Worm (Caenorhabditis elegans) whole organism, late embryonic: ENCODE results near the gene mrpl-37.

Experiments
- C08G9.2 ChIP-seq: sonication (generic microtip); optimal IDR thresholded peaks from 2 replicates; lab custom pipeline; 2016; ENCODE audit warnings: mild to moderate bottlenecking, missing genetic modification characterization, moderate library complexity, missing compliant biosample characterization
- C38D4.7 ChIP-seq: fragments of 200-800 bp; sonication (Bioruptor generic); optimal IDR thresholded peaks from 2 replicates; lab custom pipeline; 2018; ENCODE audit warnings: mild to moderate bottlenecking, missing genetic modification characterization, moderate library complexity, missing compliant biosample characterization
- F13H6.1 ChIP-seq: sonication (generic microtip); optimal IDR thresholded peaks from 2 replicates; lab custom pipeline; 2016; ENCODE audit warnings: missing genetic modification characterization, missing compliant biosample characterization
- K09A11.1 ChIP-seq: sonication (generic microtip); optimal IDR thresholded peaks from 2 replicates; lab custom pipeline; 2017; ENCODE audit warnings: antibody characterized with exemption, mild to moderate bottlenecking, missing genetic modification characterization, missing compliant biosample characterization; ENCODE audit not compliant: insufficient read depth
- T23F11.4 ChIP-seq: fragments of 200-800 bp; sonication (Bioruptor generic); optimal IDR thresholded peaks from 2 replicates; lab custom pipeline; 2018; ENCODE audit warnings: mild to moderate bottlenecking, missing genetic modification characterization, missing compliant biosample characterization
- Y22D7AL.16 ChIP-seq: sonication (generic microtip); optimal IDR thresholded peaks from 2 replicates; lab custom pipeline; 2016; ENCODE audit warnings: missing genetic modification characterization, missing compliant biosample characterization
- ama-1 ChIP-seq: fragments of 150-350 bp; optimal IDR thresholded peaks from 2 replicates; lab custom pipeline; 2014
- ceh-2 ChIP-seq: sonication (generic microtip); optimal IDR thresholded peaks from 2 replicates; lab custom pipeline; 2016; ENCODE audit warnings: missing genotype, missing genetic modification characterization, missing compliant biosample characterization
- ceh-22 ChIP-seq: sonication (generic microtip); optimal IDR thresholded peaks from 2 replicates; lab custom pipeline; 2017; ENCODE audit warnings: missing biosample characterization, missing genetic modification characterization
- ceh-24 ChIP-seq: sonication (generic microtip); optimal IDR thresholded peaks from 2 replicates; lab custom pipeline; 2016; ENCODE audit warnings: mild to moderate bottlenecking, missing genetic modification characterization, missing compliant biosample characterization
- ceh-31 ChIP-seq: sonication (generic microtip); optimal IDR thresholded peaks from 2 replicates; lab custom pipeline; 2016; ENCODE audit warnings: missing genetic modification characterization, missing compliant biosample characterization
- ceh-45 ChIP-seq: fragments of 200-800 bp; sonication (Bioruptor generic); IDR thresholded peaks from 2 replicates; pipeline ENCODE4 v1.3.6; 2022; ENCODE audit warnings: missing genetic modification reagents, missing genetic modification characterization, missing compliant biosample characterization
- ceh-48 ChIP-seq: sonication (generic microtip); optimal IDR thresholded peaks from 2 replicates; lab custom pipeline; 2016; ENCODE audit warnings: missing genetic modification characterization, inconsistent platforms, missing compliant biosample characterization
- ceh-6 ChIP-seq: fragments of 200-800 bp; sonication (Bioruptor generic); optimal IDR thresholded peaks from 2 replicates; lab custom pipeline; 2018; ENCODE audit warnings: mild to moderate bottlenecking, missing genetic modification characterization, missing compliant biosample characterization
- ceh-9 ChIP-seq: sonication (generic microtip); optimal IDR thresholded peaks from 2 replicates; lab custom pipeline; 2016; ENCODE audit warnings: mild to moderate bottlenecking, missing genetic modification characterization, inconsistent platforms, missing compliant biosample characterization
- dmd-4 ChIP-seq: sonication (generic microtip); optimal IDR thresholded peaks from 2 replicates; lab custom pipeline; 2016; ENCODE audit warnings: borderline replicate concordance, missing genetic modification characterization, missing compliant biosample characterization
- elt-4 ChIP-seq: sonication (generic microtip); optimal IDR thresholded peaks from 2 replicates; lab custom pipeline; 2016; ENCODE audit warnings: missing genetic modification characterization, missing compliant biosample characterization
- ets-4 ChIP-seq: sonication (generic microtip); optimal IDR thresholded peaks from 2 replicates; lab custom pipeline; 2016; ENCODE audit warnings: missing genetic modification characterization, missing compliant biosample characterization
- fkh-10 ChIP-seq: fragments of 150-350 bp; optimal IDR thresholded peaks from 2 replicates; lab custom pipeline; 2014; ENCODE audit warnings: missing biosample characterization, missing genetic modification reagents, missing genetic modification characterization
- gmeb-2 ChIP-seq: sonication (generic microtip); optimal IDR thresholded peaks from 2 replicates; lab custom pipeline; 2016; ENCODE audit warnings: missing genetic modification characterization, inconsistent platforms, missing compliant biosample characterization
- hlh-30 ChIP-seq: sonication (generic microtip); optimal IDR thresholded peaks from 2 replicates; lab custom pipeline; 2017; ENCODE audit warnings: antibody characterized with exemption, missing genetic modification characterization, missing compliant biosample characterization; ENCODE audit not compliant: insufficient read depth
- hlh-8 ChIP-seq: sonication (generic microtip); optimal IDR thresholded peaks from 2 replicates; lab custom pipeline; 2016; ENCODE audit warnings: missing genotype, missing genetic modification characterization, missing compliant biosample characterization
- madf-2 ChIP-seq: sonication (generic microtip); optimal IDR thresholded peaks from 2 replicates; lab custom pipeline; 2017; ENCODE audit warnings: missing genetic modification characterization, missing compliant biosample characterization
- mec-3 ChIP-seq: sonication (generic microtip); optimal IDR thresholded peaks from 2 replicates; lab custom pipeline; 2016; ENCODE audit warnings: borderline replicate concordance, missing genetic modification characterization, missing compliant biosample characterization
- nfya-1 ChIP-seq: sonication (generic microtip); optimal IDR thresholded peaks from 2 replicates; lab custom pipeline; 2017; ENCODE audit warnings: missing genetic modification characterization, mild to moderate bottlenecking, missing compliant biosample characterization, antibody characterized with exemption, moderate library complexity
- nhr-11 ChIP-seq: fragments of 150-350 bp; optimal IDR thresholded peaks from 2 replicates; lab custom pipeline; 2014; ENCODE audit warnings: missing biosample characterization, missing genetic modification characterization
- nhr-232 ChIP-seq: sonication (generic microtip); optimal IDR thresholded peaks from 2 replicates; lab custom pipeline; 2016; ENCODE audit warnings: missing genetic modification characterization, missing compliant biosample characterization
- pha-2 ChIP-seq: sonication (generic microtip); optimal IDR thresholded peaks from 2 replicates; lab custom pipeline; 2017; ENCODE audit warnings: mild to moderate bottlenecking, missing genetic modification characterization, missing compliant biosample characterization
- pqm-1 ChIP-seq: sonication (generic microtip); optimal IDR thresholded peaks from 2 replicates; lab custom pipeline; 2016; ENCODE audit warnings: missing genetic modification characterization, missing compliant biosample characterization
- ref-2 ChIP-seq: sonication (generic microtip); optimal IDR thresholded peaks from 2 replicates; lab custom pipeline; 2016; ENCODE audit warnings: missing genetic modification characterization, missing compliant biosample characterization
- rnt-1 ChIP-seq: sonication (generic microtip); optimal IDR thresholded peaks from 2 replicates; lab custom pipeline; 2016; ENCODE audit warnings: missing genetic modification characterization, missing compliant biosample characterization
- sdc-2 ChIP-seq: sonication (generic microtip); optimal IDR thresholded peaks from 2 replicates; lab custom pipeline; 2016; ENCODE audit warnings: missing genotype, missing genetic modification characterization, missing compliant biosample characterization
- sox-2 ChIP-seq: fragments of 200-800 bp; sonication (Bioruptor generic); IDR thresholded peaks from 2 replicates; pipeline ENCODE4 v1.3.6; 2022; ENCODE audit warnings: missing genetic modification reagents, missing genetic modification characterization, missing compliant biosample characterization
- sox-4 ChIP-seq: sonication (generic microtip); optimal IDR thresholded peaks from 2 replicates; lab custom pipeline; 2017; ENCODE audit warnings: mild to moderate bottlenecking, missing genetic modification characterization, inconsistent platforms, missing compliant biosample characterization
- syd-9 ChIP-seq: sonication (generic microtip); optimal IDR thresholded peaks from 2 replicates; lab custom pipeline; 2016; ENCODE audit warnings: mild to moderate bottlenecking, missing genetic modification characterization, moderate library complexity, missing compliant biosample characterization
- tbx-2 ChIP-seq: sonication (generic microtip); optimal IDR thresholded peaks from 2 replicates; lab custom pipeline; 2016; ENCODE audit warnings: missing genetic modification characterization, missing compliant biosample characterization
- unc-86 ChIP-seq: sonication (generic microtip); optimal IDR thresholded peaks from 2 replicates; lab custom pipeline; 2016; ENCODE audit warnings: missing genetic modification characterization, missing compliant biosample characterization

The mrpl-37 gene

DNA sequence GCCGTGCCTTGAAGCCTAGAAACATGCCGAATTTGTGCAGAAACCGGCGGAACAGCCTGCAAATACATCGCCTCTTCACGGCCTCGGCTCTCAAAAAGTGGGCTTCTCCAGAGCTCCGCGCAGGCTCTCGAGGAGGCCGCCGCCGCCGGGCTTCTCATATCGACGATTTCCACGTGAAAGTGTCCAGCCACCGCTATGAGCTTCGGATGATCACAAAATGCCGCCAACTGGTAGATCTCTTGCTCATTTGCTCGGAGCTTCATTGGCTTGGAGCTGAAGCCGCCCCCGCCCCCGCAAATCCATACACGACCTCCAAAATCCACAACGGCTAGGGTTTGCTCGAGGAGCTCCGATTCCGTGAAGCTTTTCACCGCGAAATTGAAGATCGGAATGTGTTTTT, 14.3 kb downstream of the mrpl-37 start:
- no peak for TF ChIP-seq ceh-31
- peak; percentile 80 for TF ChIP-seq mec-3 (tag; lab: Kevin White, UChicago)

DNA sequence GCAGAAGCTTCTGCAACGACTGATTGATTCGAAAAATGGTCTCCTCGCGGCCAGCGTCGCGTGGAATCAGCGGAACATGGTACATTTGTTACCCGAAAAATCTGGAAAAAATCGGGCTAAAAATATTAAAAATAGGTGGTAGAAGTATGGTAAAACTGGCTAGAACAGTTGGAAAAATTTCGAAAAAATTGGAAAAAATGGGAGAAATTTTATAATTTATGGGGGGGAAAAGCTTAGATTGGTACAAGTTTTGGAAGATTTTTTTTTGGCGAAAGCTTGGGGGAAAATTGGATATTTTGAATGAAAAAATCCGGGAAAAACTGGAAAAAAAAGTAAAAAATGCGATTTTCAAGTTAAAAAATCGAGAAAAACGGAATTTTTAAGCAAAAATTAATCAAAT, 27.3 kb downstream of the mrpl-37 start, which contains the start of gene ddl-2:
Gene ddl-2, minus strand, starts transcription at position 101 of the 400 bp plus-strand sequence.
- TF ChIP-seq ceh-45 (no peak), C08G9.2 (tag; lab: Kevin White, UChicago) (no peak), Y22D7AL.16 (no peak), fkh-10 (GFP tag; lab: Kevin White, UChicago) (no peak), ets-4 (tag; lab: Kevin White, UChicago) (no peak), ceh-2 (no peak), syd-9 (tag; lab: Kevin White, UChicago) (no peak), nfya-1 (tag; lab: Kevin White, UChicago) (no peak), sdc-2 (no peak), nhr-232 (tag; lab: Kevin White, UChicago) (no peak), elt-4 (tag; lab: Kevin White, UChicago) (no peak)

DNA sequence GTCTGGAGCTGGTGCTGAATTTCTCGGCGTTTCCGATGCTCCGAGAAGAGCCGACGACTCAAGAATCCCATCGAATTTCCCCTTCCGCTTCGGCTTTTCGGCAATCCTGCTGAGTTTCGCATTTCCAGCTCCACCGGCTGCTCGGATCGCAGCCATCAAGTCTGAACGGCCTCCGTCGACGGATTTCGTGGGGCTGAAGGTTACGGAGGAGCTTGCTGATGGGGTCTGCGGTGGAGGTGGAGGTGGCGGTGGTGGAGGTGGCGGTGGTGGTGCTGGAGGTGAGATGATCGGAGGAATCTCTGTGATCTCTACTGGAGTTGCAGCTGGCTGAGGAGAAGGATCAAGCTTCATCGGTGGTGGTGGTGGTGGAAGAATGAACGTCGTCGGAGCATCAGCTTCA, 31.9 kb downstream of the mrpl-37 start:
- TF ChIP-seq ceh-22 (tag; lab: Kevin White, UChicago) (no peak), T23F11.4 (GFP tag; lab: Kevin White, UChicago) (no peak), gmeb-2 (tag; lab: Kevin White, UChicago) (no peak), tbx-2 (tag; lab: Kevin White, UChicago) (no peak), sox-2 (no peak), rnt-1 (tag; lab: Kevin White, UChicago) (no peak), hlh-8 (no peak), mec-3 (tag; lab: Kevin White, UChicago) (no peak), ceh-48 (tag; lab: Kevin White, UChicago) (no peak), fkh-10 (GFP tag; lab: Kevin White, UChicago) (no peak)

DNA sequence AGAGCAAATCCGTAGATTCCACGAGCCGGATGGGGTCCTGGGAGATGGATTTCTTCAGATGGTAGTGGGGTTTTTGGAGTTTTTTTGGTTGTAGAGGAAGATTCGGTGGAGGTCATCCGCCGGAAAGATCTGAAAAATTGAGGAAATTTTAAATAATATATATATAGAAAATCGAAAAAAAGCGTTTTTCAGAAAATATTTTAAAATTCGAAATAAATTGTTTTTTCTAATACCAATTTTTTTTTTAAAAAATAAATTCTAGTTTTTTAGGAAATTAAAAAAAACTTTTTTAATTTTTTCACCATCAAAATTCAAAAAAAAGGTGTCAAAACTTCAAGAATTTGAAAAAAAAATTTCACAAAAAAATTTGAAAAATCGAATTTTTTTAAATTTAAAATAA, 33.9 kb downstream of the mrpl-37 start, which contains the start of the genes noa-1 and Y48E1B.17:
Gene noa-1, minus strand, starts transcription at position 101 of the 400 bp plus-strand sequence.
Gene Y48E1B.17, minus strand, starts transcription at position 129 of the 400 bp plus-strand sequence.
- no peak for TF ChIP-seq dmd-4 (tag; lab: Kevin White, UChicago)
- TF ChIP-seq pqm-1 = no peak
- TF ChIP-seq C08G9.2 (tag; lab: Kevin White, UChicago) = no peak
- no peak for TF ChIP-seq ceh-22 (tag; lab: Kevin White, UChicago)
- no peak for TF ChIP-seq K09A11.1 (tag; lab: Kevin White, UChicago)
- no peak for TF ChIP-seq C38D4.7
- TF ChIP-seq pha-2 = no peak
- TF ChIP-seq ceh-24 (tag; lab: Kevin White, UChicago) = no peak
- TF ChIP-seq F13H6.1 (tag; lab: Kevin White, UChicago) = no peak
- no peak for TF ChIP-seq unc-86 (tag; lab: Kevin White, UChicago)

DNA sequence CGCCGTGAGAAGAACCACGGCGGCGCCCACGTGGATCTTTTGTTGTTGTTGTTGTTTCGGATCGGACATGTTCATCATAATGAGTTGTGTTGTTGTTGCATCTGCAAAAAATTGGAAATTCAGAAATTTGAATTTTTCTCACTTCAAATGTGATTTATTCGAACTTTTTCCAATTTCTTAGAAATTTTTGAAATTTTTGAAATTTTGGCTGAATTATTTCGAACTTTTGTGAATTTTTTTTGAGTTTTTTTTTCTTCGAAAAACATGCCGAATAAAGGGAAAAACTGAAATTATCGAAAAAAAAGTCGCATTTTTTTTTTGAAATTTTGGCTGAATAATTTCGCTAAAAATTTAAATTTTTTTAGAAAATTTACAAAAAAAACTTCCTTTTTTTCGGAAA, 43.8 kb downstream of the mrpl-37 start, which contains the start of gene snx-14:
Gene snx-14, minus strand, starts transcription at position 101 of the 400 bp plus-strand sequence.
- TF ChIP-seq hlh-30 = no peak
- TF ChIP-seq elt-4 (tag; lab: Kevin White, UChicago) = no peak
- TF ChIP-seq ceh-24 (tag; lab: Kevin White, UChicago) = no peak
- TF ChIP-seq ceh-6 (GFP tag; lab: Kevin White, UChicago) = no peak
- TF ChIP-seq nhr-11 (tag; lab: Kevin White, UChicago) = no peak
- TF ChIP-seq ama-1 (lab: Kevin White, UChicago) = no peak
- no peak for TF ChIP-seq pha-2
- TF ChIP-seq sox-2 = no peak
- no peak for TF ChIP-seq dmd-4 (tag; lab: Kevin White, UChicago)
- TF ChIP-seq ceh-9 (tag; lab: Kevin White, UChicago) = no peak
- TF ChIP-seq ref-2 (tag; lab: Kevin White, UChicago) = no peak
- TF ChIP-seq F13H6.1 (tag; lab: Kevin White, UChicago) = no peak
- no peak for TF ChIP-seq syd-9 (tag; lab: Kevin White, UChicago)
- no peak for TF ChIP-seq ceh-45
- no peak for TF ChIP-seq gmeb-2 (tag; lab: Kevin White, UChicago)
- TF ChIP-seq T23F11.4 (GFP tag; lab: Kevin White, UChicago) = no peak
- TF ChIP-seq madf-2 = no peak
- TF ChIP-seq sox-4 = no peak
- TF ChIP-seq C08G9.2 (tag; lab: Kevin White, UChicago) = no peak
- TF ChIP-seq, all 69 proteins: peak for 0
